Fruit fly (Drosophila melanogaster) S2 (cell line): ENCODE data around the gene PolG2.

Experiments
- CG8478 ChIP-seq: fragments of >200 bp; optimal IDR thresholded peaks from 2 replicates; lab custom pipeline; 2018
- CTCF ChIP-seq, 2 experiments: fragments of >200 bp; optimal IDR thresholded peaks; 2 replicates each; lab custom pipeline; 2018

dm6 chr2L:13838647-13839390 lies 5.9 kb upstream of the PolG2 start:
- TF ChIP-seq CTCF (optimal IDR thresholded peaks at IDR 0.05; lab: Kevin White, UChicago) (no peak), CG8478 (lab: Kevin White, UChicago) (no peak)
